Fruit fly (Drosophila melanogaster): ENCODE results near the gene Btk.

DNA sequence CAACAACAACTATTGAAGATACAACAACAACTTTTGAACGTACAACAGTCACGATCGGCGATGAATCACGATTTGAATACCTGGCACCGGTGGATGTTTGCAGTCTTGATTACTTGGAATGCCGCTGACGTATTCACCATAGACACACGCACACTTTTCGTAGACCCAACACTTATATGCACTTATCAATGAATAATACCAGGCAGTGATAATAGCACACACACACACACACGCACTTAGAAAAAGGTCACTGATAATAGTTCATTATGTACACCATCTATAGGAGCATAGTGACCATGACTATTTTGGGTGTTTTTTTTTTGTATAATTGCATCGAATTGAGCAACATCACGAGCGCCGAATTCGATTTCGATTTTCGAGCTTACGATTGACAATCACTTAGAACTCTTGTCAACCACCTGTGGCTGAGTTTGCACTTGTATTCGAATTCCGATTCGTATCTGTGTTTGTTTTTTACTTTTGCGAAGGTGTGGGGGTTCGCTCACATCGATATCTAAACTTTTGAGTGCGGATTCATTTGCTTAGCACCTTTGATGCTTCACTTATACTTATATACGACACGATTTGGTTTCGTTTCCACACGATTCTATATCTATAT lies 61.7 kb downstream of the Btk start:
- no peak for TF ChIP-seq CG8301 (tag; optimal IDR thresholded peaks at IDR 0.05)
- TF ChIP-seq CG34367 (tag; optimal IDR thresholded peaks at IDR 0.05), result no peak
- TF ChIP-seq gl (tag; optimal IDR thresholded peaks at IDR 0.05), result no peak
- TF ChIP-seq CG8159 (tag; optimal IDR thresholded peaks at IDR 0.05), result no peak
- TF ChIP-seq EcR (GFP tag; optimal IDR thresholded peaks at IDR 0.05), result no peak
- no peak for TF ChIP-seq rn (GFP tag; IDR thresholded peaks at IDR 0.05)
- TF ChIP-seq CG10348 (GFP tag; IDR thresholded peaks at IDR 0.05), result no peak
- TF ChIP-seq Ets98B (GFP tag; IDR thresholded peaks at IDR 0.05), result no peak
- no peak for TF ChIP-seq Snoo (tag; optimal IDR thresholded peaks at IDR 0.05)
- TF ChIP-seq Pif1B (GFP tag; optimal IDR thresholded peaks at IDR 0.05), result no peak
- no peak for TF ChIP-seq CG4496 (GFP tag; IDR thresholded peaks at IDR 0.05)

All from whole organism, pupa.